Worm (Caenorhabditis elegans) whole organism, L3 larva: ENCODE results near the gene H25P19.1.

Experiments used
- R02D3.7 ChIP-seq: fragments of 150-350 bp; optimal IDR thresholded peaks from 2 replicates; lab custom pipeline; 2014; ENCODE audit warnings: missing biosample characterization, missing genetic modification characterization
- ama-1 ChIP-seq: fragments of 150-350 bp; optimal IDR thresholded peaks from 2 replicates; lab custom pipeline; 2018
- egl-5 ChIP-seq: fragments of 150-350 bp; optimal IDR thresholded peaks from 2 replicates; lab custom pipeline; 2017; ENCODE audit warnings: missing biosample characterization, missing genetic modification reagents, missing genetic modification characterization, inconsistent platforms
- elt-3 ChIP-seq, 3 experiments: fragments of 150-350 bp in 1 of 3; sonication (generic microtip) in 2 of 3; optimal IDR thresholded peaks; 2 replicates in 2 of 3; 4 replicates in 1 of 3; lab custom pipeline; 2014 to 2017; ENCODE audit warnings: missing biosample characterization in 3 of 3, missing genetic modification characterization in 3 of 3
- fkh-10 ChIP-seq: sonication (generic microtip); optimal IDR thresholded peaks from 2 replicates; lab custom pipeline; 2017; ENCODE audit warnings: missing biosample characterization, missing genetic modification reagents, missing genetic modification characterization
- mdl-1 ChIP-seq: fragments of 150-350 bp; optimal IDR thresholded peaks from 2 replicates; lab custom pipeline; 2014; ENCODE audit warnings: missing biosample characterization, missing genetic modification characterization
- nhr-237 ChIP-seq: fragments of 150-350 bp; optimal IDR thresholded peaks from 2 replicates; lab custom pipeline; 2014; ENCODE audit warnings: missing biosample characterization, missing genetic modification characterization
- nhr-28 ChIP-seq: fragments of 150-350 bp; optimal IDR thresholded peaks from 2 replicates; lab custom pipeline; 2014; ENCODE audit warnings: missing biosample characterization, missing genetic modification characterization
- nhr-76 ChIP-seq: fragments of 150-350 bp; sonication (generic microtip); optimal IDR thresholded peaks from 5 replicates; lab custom pipeline; 2014; ENCODE audit warnings: missing biosample characterization, missing genetic modification characterization
- pha-4 ChIP-seq: fragments of 150-350 bp; optimal IDR thresholded peaks from 2 replicates; lab custom pipeline; 2014; ENCODE audit warnings: missing biosample characterization, missing genetic modification reagents, missing genetic modification characterization
- pqm-1 ChIP-seq: fragments of 150-350 bp; optimal IDR thresholded peaks from 2 replicates; lab custom pipeline; 2017; ENCODE audit warnings: missing biosample characterization, missing genetic modification characterization, inconsistent platforms
- snpc-4 ChIP-seq: fragments of 150-350 bp; optimal IDR thresholded peaks from 2 replicates; lab custom pipeline; 2014; ENCODE audit warnings: missing biosample characterization, missing genetic modification characterization
- zag-1 ChIP-seq: fragments of 150-350 bp; optimal IDR thresholded peaks from 2 replicates; lab custom pipeline; 2014; ENCODE audit warnings: missing biosample characterization, missing genetic modification characterization

ce11 chrV:695914-696313 is 8.4 kb downstream of the H25P19.1 start, which contains the start of gene srj-52:
- TF ChIP-seq mdl-1 (tag; lab: Kevin White, UChicago) (no peak), nhr-28 (no peak), pqm-1 (tag; lab: Kevin White, UChicago) (no peak), elt-3 (tag; optimal IDR thresholded peaks at IDR 0.05; lab: Kevin White, UChicago) (no peak), fkh-10 (GFP tag; lab: Kevin White, UChicago) (no peak), nhr-237 (tag; lab: Kevin White, UChicago) (no peak), ama-1 (lab: Kevin White, UChicago) (no peak), egl-5 (no peak), snpc-4 (no peak), pha-4 (tag; lab: Kevin White, UChicago) (no peak), R02D3.7 (tag; lab: Kevin White, UChicago) (no peak), zag-1 (tag; lab: Kevin White, UChicago) (no peak), nhr-76 (no peak)
